Worm (Caenorhabditis elegans) whole organism, early embryonic: ENCODE results near the gene C37H5.5.

Experiments
- aly-1 ChIP-seq: sonication (generic microtip); optimal IDR thresholded peaks from 2 replicates; lab custom pipeline; 2016; ENCODE audit warnings: missing genetic modification characterization, missing compliant biosample characterization
- ama-1 ChIP-seq: fragments of 150-350 bp; optimal IDR thresholded peaks from 2 replicates; lab custom pipeline; 2014
- ets-7 ChIP-seq: sonication (generic microtip); optimal IDR thresholded peaks from 2 replicates; lab custom pipeline; 2016; ENCODE audit warnings: missing genotype, missing genetic modification characterization, missing compliant biosample characterization
- hmg-4 ChIP-seq: fragments of 200-800 bp; sonication (Bioruptor generic); optimal IDR thresholded peaks from 2 replicates; lab custom pipeline; 2018; ENCODE audit warnings: mild to moderate bottlenecking, missing genetic modification characterization, missing compliant biosample characterization
- tbx-37 ChIP-seq: fragments of 200-800 bp; sonication (Bioruptor generic); conservative IDR thresholded peaks from 2 replicates; pipeline ENCODE4 v1.3.6; 2022; ENCODE audit warnings: missing genetic modification reagents, missing genetic modification characterization, missing compliant biosample characterization

DNA sequence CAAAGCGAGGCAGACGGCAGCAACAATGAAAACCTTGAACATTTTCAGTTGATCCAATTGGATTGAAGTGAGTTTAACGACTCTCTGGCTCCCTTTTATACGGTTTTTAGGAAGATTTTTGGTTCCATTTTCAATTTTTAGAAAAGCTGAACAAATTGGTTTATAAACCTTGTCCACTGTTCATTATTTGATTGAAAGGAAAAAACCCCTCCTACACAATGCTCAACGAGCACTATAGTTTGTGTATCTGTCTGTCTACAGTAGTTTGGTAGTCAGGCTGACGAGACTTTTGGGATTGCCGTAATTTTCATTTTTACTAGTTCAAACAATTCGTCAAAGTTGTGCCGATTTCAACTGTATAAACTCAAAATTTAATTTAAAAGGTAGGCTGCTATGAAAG is 52.1 kb downstream of the C37H5.5 start, which contains the start of gene T19H12.15:
- TF ChIP-seq ets-7 (tag; lab: Kevin White, UChicago) (no peak), tbx-37 (GFP tag; lab: Robert Waterston, UW) (no peak), aly-1 (tag; lab: Kevin White, UChicago) (no peak), ama-1 (no peak), hmg-4 (GFP tag; lab: Kevin White, UChicago) (no peak)
